Worm (Caenorhabditis elegans) whole organism, mixed stage, embryonic: Measurements from ENCODE around the gene ugt-21.

Source experiments
- M03D4.4 ChIP-seq: sonication (generic microtip); optimal IDR thresholded peaks from 2 replicates; lab custom pipeline; 2017; ENCODE audit warnings: mild to moderate bottlenecking, missing genetic modification characterization, missing compliant biosample characterization
- bed-3 ChIP-seq: fragments of 200-800 bp; sonication (Bioruptor generic); optimal IDR thresholded peaks from 3 replicates; lab custom pipeline; 2018; ENCODE audit warnings: mild to moderate bottlenecking, missing genetic modification characterization, moderate library complexity, missing compliant biosample characterization
- blmp-1 ChIP-seq: fragments of 150-350 bp; optimal IDR thresholded peaks from 2 replicates; lab custom pipeline; 2014; ENCODE audit warnings: missing biosample characterization, missing genetic modification characterization
- ceh-39 ChIP-seq: fragments of 150-350 bp; optimal IDR thresholded peaks from 2 replicates; lab custom pipeline; 2014; ENCODE audit warnings: missing biosample characterization, missing genetic modification characterization
- ceh-43 ChIP-seq: fragments of 200-800 bp; sonication (Bioruptor generic); optimal IDR thresholded peaks from 2 replicates; lab custom pipeline; 2018; ENCODE audit warnings: mild to moderate bottlenecking, missing genetic modification characterization, moderate library complexity, missing compliant biosample characterization
- ceh-83 ChIP-seq: fragments of 200-800 bp; sonication (Bioruptor generic); optimal IDR thresholded peaks from 2 replicates; lab custom pipeline; 2018; ENCODE audit warnings: mild to moderate bottlenecking, missing genetic modification characterization, missing compliant biosample characterization
- ces-1 ChIP-seq: fragments of 150-350 bp; optimal IDR thresholded peaks from 2 replicates; lab custom pipeline; 2014; ENCODE audit warnings: missing biosample characterization, missing genetic modification reagents, missing genetic modification characterization
- cnd-1 ChIP-seq: fragments of 200-800 bp; sonication (Bioruptor generic); optimal IDR thresholded peaks from 2 replicates; lab custom pipeline; 2018; ENCODE audit warnings: mild to moderate bottlenecking, missing genetic modification characterization, missing compliant biosample characterization
- drap-1 ChIP-seq: fragments of 200-800 bp; sonication (Bioruptor generic); optimal IDR thresholded peaks from 3 replicates; lab custom pipeline; 2018; ENCODE audit warnings: mild to moderate bottlenecking, missing genetic modification characterization, missing compliant biosample characterization
- elt-1 ChIP-seq: sonication (generic microtip); optimal IDR thresholded peaks from 2 replicates; lab custom pipeline; 2017; ENCODE audit warnings: missing genetic modification characterization, mild to moderate bottlenecking, missing compliant biosample characterization, antibody characterized with exemption, moderate library complexity, borderline replicate concordance; ENCODE audit not compliant: insufficient read depth
- elt-3 ChIP-seq: fragments of 150-350 bp; optimal IDR thresholded peaks from 2 replicates; lab custom pipeline; 2014; ENCODE audit warnings: missing biosample characterization, missing genetic modification characterization
- flh-1 ChIP-seq: fragments of 200-800 bp; sonication (Bioruptor generic); optimal IDR thresholded peaks from 2 replicates; lab custom pipeline; 2018; ENCODE audit warnings: mild to moderate bottlenecking, missing genetic modification characterization, moderate library complexity, missing compliant biosample characterization
- lin-13 ChIP-seq: fragments of 150-350 bp; optimal IDR thresholded peaks from 2 replicates; lab custom pipeline; 2014; ENCODE audit warnings: missing biosample characterization, missing genetic modification characterization
- lin-32 ChIP-seq: fragments of 200-800 bp; sonication (Bioruptor generic); optimal IDR thresholded peaks from 2 replicates; lab custom pipeline; 2018; ENCODE audit warnings: mild to moderate bottlenecking, missing genetic modification characterization, missing compliant biosample characterization
- lsy-2 ChIP-seq: fragments of 150-350 bp; optimal IDR thresholded peaks from 2 replicates; lab custom pipeline; 2014; ENCODE audit warnings: missing biosample characterization, missing genetic modification characterization
- mab-5 ChIP-seq: fragments of 150-350 bp; optimal IDR thresholded peaks from 2 replicates; lab custom pipeline; 2014; ENCODE audit warnings: missing biosample characterization, missing genetic modification characterization
- mep-1 ChIP-seq: fragments of 150-350 bp; optimal IDR thresholded peaks from 2 replicates; lab custom pipeline; 2017; ENCODE audit warnings: missing biosample characterization, missing genetic modification reagents, missing genetic modification characterization, inconsistent platforms
- mls-2 ChIP-seq: sonication (generic microtip); optimal IDR thresholded peaks from 2 replicates; lab custom pipeline; 2016; ENCODE audit warnings: mild to moderate bottlenecking, missing genetic modification characterization, moderate library complexity, missing compliant biosample characterization
- nhr-2 ChIP-seq: fragments of 150-350 bp; optimal IDR thresholded peaks from 2 replicates; lab custom pipeline; 2014; ENCODE audit warnings: missing biosample characterization, missing genetic modification characterization
- nhr-237 ChIP-seq: fragments of 150-350 bp; optimal IDR thresholded peaks from 2 replicates; lab custom pipeline; 2014; ENCODE audit warnings: missing biosample characterization, missing genetic modification characterization
- nhr-28 ChIP-seq: fragments of 150-350 bp; optimal IDR thresholded peaks from 2 replicates; lab custom pipeline; 2014; ENCODE audit warnings: missing biosample characterization, missing genetic modification characterization
- nhr-76 ChIP-seq: sonication (generic microtip); optimal IDR thresholded peaks from 2 replicates; lab custom pipeline; 2017; ENCODE audit warnings: missing biosample characterization, missing genetic modification characterization
- pha-4 ChIP-seq: fragments of 150-350 bp; optimal IDR thresholded peaks from 2 replicates; lab custom pipeline; 2018; ENCODE audit warnings: missing biosample characterization, missing genetic modification reagents, missing genetic modification characterization
- sem-2 ChIP-seq: fragments of 200-800 bp; sonication (Bioruptor generic); optimal IDR thresholded peaks from 2 replicates; lab custom pipeline; 2018; ENCODE audit warnings: mild to moderate bottlenecking, missing genetic modification characterization, missing compliant biosample characterization
- snpc-4 ChIP-seq: fragments of 150-350 bp; optimal IDR thresholded peaks from 2 replicates; lab custom pipeline; 2014; ENCODE audit warnings: missing biosample characterization, missing genetic modification characterization
- sptf-1 ChIP-seq: sonication (generic microtip); optimal IDR thresholded peaks from 2 replicates; lab custom pipeline; 2017; ENCODE audit warnings: mild to moderate bottlenecking, missing genetic modification characterization, moderate library complexity, missing compliant biosample characterization
- tbx-8 ChIP-seq: fragments of 200-800 bp; sonication (Bioruptor generic); optimal IDR thresholded peaks from 2 replicates; lab custom pipeline; 2018; ENCODE audit warnings: mild to moderate bottlenecking, missing genetic modification characterization, moderate library complexity, missing compliant biosample characterization
- unc-120 ChIP-seq: sonication (generic microtip); optimal IDR thresholded peaks from 2 replicates; lab custom pipeline; 2017; ENCODE audit warnings: missing genetic modification characterization, missing compliant biosample characterization; ENCODE audit not compliant: poor library complexity, severe bottlenecking
- unc-39 ChIP-seq: fragments of 150-350 bp; optimal IDR thresholded peaks from 2 replicates; lab custom pipeline; 2014; ENCODE audit warnings: missing biosample characterization, missing genetic modification characterization
- unc-62 ChIP-seq: fragments of 150-350 bp; optimal IDR thresholded peaks from 2 replicates; lab custom pipeline; 2014; ENCODE audit warnings: missing biosample characterization, missing genetic modification reagents, missing genetic modification characterization
- zip-8 ChIP-seq: fragments of 150-350 bp; optimal IDR thresholded peaks from 2 replicates; lab custom pipeline; 2014; ENCODE audit warnings: missing biosample characterization, missing genetic modification characterization
- ztf-11 ChIP-seq: fragments of 150-350 bp; optimal IDR thresholded peaks from 2 replicates; lab custom pipeline; 2014; ENCODE audit warnings: missing biosample characterization, missing genetic modification characterization

ugt-21 gene

DNA sequence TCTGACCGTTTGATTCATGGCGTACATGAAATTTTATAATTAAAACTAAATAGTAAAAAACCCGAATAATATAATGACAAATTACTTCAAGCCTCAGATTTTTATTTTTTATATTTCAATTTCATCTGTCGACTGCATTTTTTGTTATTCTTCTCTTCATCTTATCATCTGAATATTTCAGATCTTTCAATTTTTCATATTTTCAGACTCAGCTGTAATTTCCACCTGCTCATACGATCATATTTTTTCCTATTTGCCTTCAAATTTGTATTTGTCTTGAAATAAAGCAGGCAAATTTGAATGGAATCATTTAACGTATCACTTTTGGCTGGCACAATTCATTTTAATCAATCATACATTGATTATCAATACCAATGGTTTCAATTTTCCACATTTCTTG lies 2.0 kb upstream of the ugt-21 start, which contains the start of gene sru-4:
Gene sru-4, plus strand, starts transcription at position 301 of the 400 bp plus-strand sequence.
- no peak for TF ChIP-seq lsy-2 (tag; lab: Kevin White, UChicago)
- TF ChIP-seq snpc-4 (tag; lab: Kevin White, UChicago): no peak
- no peak for TF ChIP-seq mab-5 (tag; lab: Kevin White, UChicago)
- no peak for TF ChIP-seq ces-1 (GFP tag; lab: Kevin White, UChicago)
- TF ChIP-seq blmp-1 (tag; lab: Kevin White, UChicago): no peak
- no peak for TF ChIP-seq cnd-1 (tag; lab: Kevin White, UChicago)
- no peak for TF ChIP-seq bed-3 (GFP tag; lab: Kevin White, UChicago)
- no peak for TF ChIP-seq ztf-11 (tag; lab: Kevin White, UChicago)
- TF ChIP-seq M03D4.4 (tag; lab: Kevin White, UChicago): no peak
- no peak for TF ChIP-seq lin-13 (tag; lab: Kevin White, UChicago)
- no peak for TF ChIP-seq sem-2 (GFP tag; lab: Kevin White, UChicago)
- no peak for TF ChIP-seq nhr-2 (tag; lab: Kevin White, UChicago)
- TF ChIP-seq ceh-83: no peak
- TF ChIP-seq lin-32 (GFP tag; lab: Kevin White, UChicago): no peak
- no peak for TF ChIP-seq nhr-76 (tag; lab: Kevin White, UChicago)
- TF ChIP-seq nhr-237: no peak
- no peak for TF ChIP-seq zip-8 (tag; lab: Kevin White, UChicago)
- TF ChIP-seq unc-39: no peak
- TF ChIP-seq sptf-1 (tag; lab: Kevin White, UChicago): no peak
- TF ChIP-seq mls-2 (tag; lab: Kevin White, UChicago): no peak

DNA sequence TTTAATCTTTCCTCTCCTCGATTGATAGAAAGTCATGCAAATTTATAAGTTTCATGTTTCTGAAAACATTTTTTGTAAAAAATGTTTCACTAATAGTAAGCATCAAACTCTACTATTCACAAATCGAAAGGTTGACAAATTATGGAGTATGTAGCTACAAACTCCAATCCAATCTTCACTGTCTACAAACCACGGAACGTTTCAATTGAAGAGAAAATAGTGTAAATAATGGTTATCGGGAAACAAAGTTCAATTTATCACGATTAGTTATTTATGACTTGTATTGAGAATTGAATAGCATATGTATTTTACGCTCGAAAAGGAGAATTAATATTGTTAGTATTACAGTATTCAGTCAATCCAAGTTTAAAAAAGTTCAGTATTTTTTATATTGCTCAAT lies 475 bp upstream of the ugt-21 start:
- TF ChIP-seq ztf-11 (tag; lab: Kevin White, UChicago) (no peak), ces-1 (GFP tag; lab: Kevin White, UChicago) (no peak)

DNA sequence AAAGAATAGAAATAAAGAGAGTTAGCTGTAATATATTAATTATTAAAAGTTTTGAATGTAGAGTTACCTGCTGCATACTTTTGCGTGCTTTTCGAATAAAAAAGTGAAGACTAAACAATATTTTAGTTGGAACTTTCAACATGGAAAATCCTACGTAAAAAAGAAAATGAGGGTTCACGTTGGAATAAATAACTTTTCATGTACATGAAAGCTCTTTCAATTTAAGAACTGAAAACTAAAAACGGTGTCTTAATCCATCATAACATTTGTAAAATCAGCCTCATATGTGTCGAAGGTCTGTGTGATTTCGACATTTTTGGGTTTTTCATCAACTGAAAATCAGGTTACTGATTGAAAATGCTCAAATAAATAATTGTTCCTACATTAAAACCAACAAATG lies 6.1 kb downstream of the ugt-21 start, which contains the start of gene ttr-9:
Gene ttr-9, minus strand, starts transcription at position 101 of the 400 bp plus-strand sequence.
- TF ChIP-seq M03D4.4 (tag; lab: Kevin White, UChicago): no peak
- no peak for TF ChIP-seq mep-1 (tag; lab: Kevin White, UChicago)
- no peak for TF ChIP-seq lsy-2 (tag; lab: Kevin White, UChicago)

DNA sequence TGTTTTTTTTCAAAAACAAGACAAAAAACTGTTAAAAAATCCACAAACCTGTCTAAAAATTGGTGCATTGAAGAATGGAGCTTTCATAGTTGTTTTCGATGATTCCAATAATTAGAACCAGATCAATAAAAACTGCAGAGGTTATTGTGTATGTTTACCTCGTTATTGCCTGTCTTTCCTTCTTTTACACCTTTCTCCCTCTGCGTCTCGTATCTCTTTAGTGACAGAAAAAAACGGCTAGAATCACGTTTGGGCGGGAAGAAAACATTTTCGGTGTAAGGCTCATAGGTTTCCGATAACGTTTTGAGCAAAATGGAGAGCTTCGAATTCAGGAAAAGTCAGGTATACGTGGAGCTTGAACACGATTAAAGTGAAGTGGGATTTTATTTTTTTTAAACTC lies 8.5 kb downstream of the ugt-21 start, which contains the start of gene ethe-1:
Gene ethe-1, minus strand, starts transcription at position 150 of the 400 bp plus-strand sequence.
- TF ChIP-seq drap-1 (GFP tag; lab: Kevin White, UChicago) (no peak), ztf-11 (tag; lab: Kevin White, UChicago) (no peak), ceh-83 (no peak), mep-1 (tag; lab: Kevin White, UChicago) (no peak), mab-5 (tag; lab: Kevin White, UChicago) (no peak), tbx-8 (GFP tag; lab: Kevin White, UChicago) (no peak), elt-1 (tag; lab: Kevin White, UChicago) (no peak)

DNA sequence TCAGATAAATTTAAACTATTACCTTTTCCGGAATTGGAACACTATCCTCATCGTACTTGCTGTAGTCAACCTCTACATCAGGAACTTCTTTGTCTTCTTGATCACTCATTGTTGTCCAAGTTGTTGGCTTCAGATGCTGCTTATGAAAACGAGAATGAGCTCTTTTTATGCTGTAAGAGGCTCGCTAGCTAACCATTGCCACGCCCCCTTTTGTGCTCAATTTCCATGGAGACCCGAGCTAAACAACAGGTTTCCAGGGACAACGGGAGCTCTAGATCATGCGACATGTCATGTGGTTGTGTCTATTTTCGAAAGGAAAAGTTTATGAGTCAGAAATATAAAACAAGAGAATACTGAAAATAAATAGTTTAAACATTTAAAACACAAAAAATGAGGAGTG lies 10.3 kb downstream of the ugt-21 start, which contains the start of gene C33A12.4:
Gene C33A12.4, minus strand, starts transcription at position 131 of the 400 bp plus-strand sequence.
- no peak for TF ChIP-seq mab-5 (tag; lab: Kevin White, UChicago)
- no peak for TF ChIP-seq snpc-4 (tag; lab: Kevin White, UChicago)
- TF ChIP-seq elt-1 (tag; lab: Kevin White, UChicago): no peak
- no peak for TF ChIP-seq nhr-28
- TF ChIP-seq ceh-83: no peak
- TF ChIP-seq flh-1 (GFP tag; lab: Kevin White, UChicago): no peak
- no peak for TF ChIP-seq lin-32 (GFP tag; lab: Kevin White, UChicago)
- no peak for TF ChIP-seq elt-3 (tag; lab: Kevin White, UChicago)
- no peak for TF ChIP-seq ceh-43

DNA sequence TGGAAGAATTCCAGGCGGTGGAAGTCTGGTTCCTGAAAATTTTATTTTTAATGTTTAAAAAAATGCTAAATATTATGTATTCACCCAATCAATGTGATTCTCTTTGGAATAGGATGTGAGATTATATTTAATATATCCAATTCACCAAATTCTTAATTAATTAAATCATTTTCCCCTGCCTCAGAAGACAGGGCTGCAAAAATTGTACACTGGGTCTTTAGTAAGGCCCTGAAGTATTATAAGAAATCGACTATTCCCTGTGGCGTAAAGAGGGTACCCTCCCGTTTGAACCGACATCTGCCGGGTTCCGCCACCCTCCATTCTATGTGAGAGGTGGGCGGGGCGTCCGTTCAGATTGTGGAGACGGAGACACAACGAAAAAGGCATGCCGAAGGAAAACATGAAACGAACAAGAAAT lies 11.1 kb downstream of the ugt-21 start:
- TF ChIP-seq mep-1 (tag; lab: Kevin White, UChicago) (peak; percentile 18), flh-1 (GFP tag; lab: Kevin White, UChicago) (peak; percentile 7), mab-5 (tag; lab: Kevin White, UChicago) (no peak), lsy-2 (tag; lab: Kevin White, UChicago) (peak; percentile 1), ces-1 (GFP tag; lab: Kevin White, UChicago) (peak; percentile 90), nhr-2 (tag; lab: Kevin White, UChicago) (peak; percentile 21), pha-4 (peak; percentile 26), sptf-1 (tag; lab: Kevin White, UChicago) (peak; percentile 23), cnd-1 (tag; lab: Kevin White, UChicago) (peak; percentile 24), drap-1 (GFP tag; lab: Kevin White, UChicago) (no peak), lin-32 (GFP tag; lab: Kevin White, UChicago) (no peak), unc-120 (tag; lab: Kevin White, UChicago) (peak; percentile 9), zip-8 (tag; lab: Kevin White, UChicago) (no peak), sem-2 (GFP tag; lab: Kevin White, UChicago) (no peak), nhr-237 (peak; percentile 18), snpc-4 (tag; lab: Kevin White, UChicago) (no peak), mls-2 (tag; lab: Kevin White, UChicago) (peak; percentile 52), ceh-39 (peak; percentile 20), blmp-1 (tag; lab: Kevin White, UChicago) (peak; percentile 44), unc-62 (peak; percentile 1), elt-3 (tag; lab: Kevin White, UChicago) (peak; percentile 33)
